Fruit fly (Drosophila melanogaster): ENCODE measurements around the gene hdm.
A peak's percentile ranks its signal among the peaks of the same experiment; 100 is the strongest.

Gene hdm

DNA sequence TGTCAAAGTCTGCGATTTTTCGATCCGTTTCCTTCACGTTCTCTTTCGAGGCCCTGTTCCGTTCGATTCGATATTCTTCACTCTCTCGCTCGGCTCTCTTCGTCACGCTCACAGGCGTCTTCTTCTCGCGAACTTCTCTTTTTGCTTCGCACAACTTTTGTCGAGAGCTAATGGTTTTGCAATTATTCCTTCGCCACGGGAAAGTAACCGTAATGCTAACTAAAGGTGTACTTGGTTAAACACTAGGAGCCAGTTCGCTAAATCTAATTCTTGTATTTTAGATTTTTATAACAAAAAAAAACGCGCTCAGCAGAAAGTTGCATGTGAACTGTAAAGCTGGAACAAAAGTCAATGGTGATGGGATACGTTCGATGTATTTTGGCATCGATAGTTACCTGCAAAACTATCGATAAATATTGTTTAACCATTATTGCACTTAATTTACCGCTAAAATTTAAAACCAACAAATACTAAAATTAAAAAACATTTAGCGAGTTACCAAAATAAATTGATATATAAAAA is 11.2 kb upstream of the hdm start, which contains the start of gene mahe (continued):
- TF ChIP-seq Six4 (GFP tag; optimal IDR thresholded peaks at IDR 0.05), result no peak
- TF ChIP-seq CG14860 (GFP tag; IDR thresholded peaks at IDR 0.05; ENCODE audit: partially characterized antibody), result peak; percentile 72
- no peak for TF ChIP-seq abd-A (tag; optimal IDR thresholded peaks at IDR 0.05)
- TF ChIP-seq CG14965 (GFP tag; optimal IDR thresholded peaks at IDR 0.05; ENCODE audit: borderline replicate concordance), result no peak
- no peak for TF ChIP-seq CG10654 (GFP tag; optimal IDR thresholded peaks at IDR 0.05)
- TF ChIP-seq CG42726 (GFP tag; IDR thresholded peaks at IDR 0.05; ENCODE audit: partially characterized antibody), result peak; percentile 75; the same call in 1 of the 2 replicates
- TF ChIP-seq Usf (GFP tag; optimal IDR thresholded peaks at IDR 0.05), result no peak
- no peak for TF ChIP-seq en (GFP tag; optimal IDR thresholded peaks at IDR 0.05)
- no peak for TF ChIP-seq NC2α (GFP tag; optimal IDR thresholded peaks at IDR 0.05)
- TF ChIP-seq bab2 (GFP tag; optimal IDR thresholded peaks at IDR 0.05), result no peak
- no peak for TF ChIP-seq maf-S (GFP tag; optimal IDR thresholded peaks at IDR 0.05)
- TF ChIP-seq dpn (GFP tag; optimal IDR thresholded peaks at IDR 0.05), result no peak
- no peak for TF ChIP-seq org-1 (GFP tag; optimal IDR thresholded peaks at IDR 0.05)
- TF ChIP-seq CG1603 (tag; optimal IDR thresholded peaks at IDR 0.05), result peak; percentile 29
- no peak for TF ChIP-seq gcm2 (GFP tag; optimal IDR thresholded peaks at IDR 0.05)
- TF ChIP-seq nerfin-1 (tag; optimal IDR thresholded peaks at IDR 0.05), result no peak
- TF ChIP-seq grau (tag; optimal IDR thresholded peaks at IDR 0.05), result no peak
- TF ChIP-seq MBD-R2 (GFP tag; IDR thresholded peaks at IDR 0.05), result no peak
- no peak for TF ChIP-seq CG2120 (GFP tag; optimal IDR thresholded peaks at IDR 0.05)
- peak; percentile 13 for TF ChIP-seq CG4617 (GFP tag; optimal IDR thresholded peaks at IDR 0.05; ENCODE audit: borderline replicate concordance)
- TF ChIP-seq Dip2 (GFP tag; IDR thresholded peaks at IDR 0.05), result no peak
- TF ChIP-seq tin (GFP tag; optimal IDR thresholded peaks at IDR 0.05), result no peak
- TF ChIP-seq knrl (GFP tag; IDR thresholded peaks at IDR 0.05; ENCODE audit: partially characterized antibody), result peak; percentile 80
- TF ChIP-seq CG12659 (GFP tag; optimal IDR thresholded peaks at IDR 0.05), result peak; percentile 49
- no peak for TF ChIP-seq ac (GFP tag; optimal IDR thresholded peaks at IDR 0.05)
- TF ChIP-seq Med (GFP tag), result peak; percentile 77
- TF ChIP-seq Chrac-16 (GFP tag; optimal IDR thresholded peaks at IDR 0.05), result no peak
- TF ChIP-seq ewg (GFP tag; optimal IDR thresholded peaks at IDR 0.05), result no peak
- TF ChIP-seq CG2875 (GFP tag; optimal IDR thresholded peaks at IDR 0.05), result no peak
- no peak for TF ChIP-seq ash1 (GFP tag; optimal IDR thresholded peaks at IDR 0.05)
- no peak for TF ChIP-seq btn (GFP tag; optimal IDR thresholded peaks at IDR 0.05)
- TF ChIP-seq Ssrp (tag; optimal IDR thresholded peaks at IDR 0.05), result no peak
- TF ChIP-seq CG10979 (tag; optimal IDR thresholded peaks at IDR 0.05), result no peak
- no peak for TF ChIP-seq jumu (GFP tag; optimal IDR thresholded peaks at IDR 0.05)
- no peak for TF ChIP-seq Hsf (GFP tag; optimal IDR thresholded peaks at IDR 0.05)
- no peak for TF ChIP-seq Nf-YC (tag; optimal IDR thresholded peaks at IDR 0.05)
- TF ChIP-seq Sox100B (GFP tag; optimal IDR thresholded peaks at IDR 0.05), result no peak
- TF ChIP-seq HLH4C (GFP tag; IDR thresholded peaks at IDR 0.05; ENCODE audit: partially characterized antibody), result peak; percentile 76
- no peak for TF ChIP-seq CG16815 (GFP tag; optimal IDR thresholded peaks at IDR 0.05)
- no peak for TF ChIP-seq Ptx1 (GFP tag; IDR thresholded peaks at IDR 0.05)
- no peak for TF ChIP-seq peb (GFP tag; IDR thresholded peaks at IDR 0.05)
- TF ChIP-seq CG13624 (GFP tag; optimal IDR thresholded peaks at IDR 0.05), result no peak
- TF ChIP-seq Tbp (GFP tag; optimal IDR thresholded peaks at IDR 0.05), result no peak
- TF ChIP-seq TFAM (GFP tag; optimal IDR thresholded peaks at IDR 0.05), result no peak
- no peak for TF ChIP-seq CG12769 (tag; optimal IDR thresholded peaks at IDR 0.05)
- no peak for TF ChIP-seq HHEX (GFP tag; optimal IDR thresholded peaks at IDR 0.05)
- TF ChIP-seq inv (GFP tag; IDR thresholded peaks at IDR 0.05; ENCODE audit: partially characterized antibody), result peak; percentile 74
- no peak for TF ChIP-seq cwo (GFP tag; optimal IDR thresholded peaks at IDR 0.05)
- no peak for TF ChIP-seq Dfd (GFP tag; optimal IDR thresholded peaks at IDR 0.05)
- TF ChIP-seq HmgZ (tag; optimal IDR thresholded peaks at IDR 0.05), result no peak
- TF ChIP-seq CG30431 (GFP tag; optimal IDR thresholded peaks at IDR 0.05), result no peak
